Fruit fly (Drosophila melanogaster) whole organism, adult: Measurements from ENCODE around the gene RpL17.

Experiments
- CG1620 ChIP-seq: fragments of 200-800 bp; sonication (Bioruptor generic); optimal IDR thresholded peaks from 2 replicates; lab custom pipeline; 2016; ENCODE audit warnings: missing biosample characterization, missing genetic modification characterization
- CG5204 ChIP-seq: fragments of 200-800 bp; sonication (Bioruptor generic); optimal IDR thresholded peaks from 2 replicates; lab custom pipeline; 2016; ENCODE audit warnings: missing biosample characterization, missing genetic modification characterization
- Clk ChIP-seq: fragments of 200-800 bp; sonication (Bioruptor generic); optimal IDR thresholded peaks from 2 replicates; lab custom pipeline; 2017; ENCODE audit warnings: missing biosample characterization, missing genetic modification characterization
- Hr96 ChIP-seq: fragments of 200-800 bp; sonication (Bioruptor generic); optimal IDR thresholded peaks from 2 replicates; lab custom pipeline; 2016; ENCODE audit warnings: missing biosample characterization, missing genetic modification characterization
- Mnt ChIP-seq: fragments of 200-800 bp; sonication (Bioruptor generic); optimal IDR thresholded peaks from 2 replicates; lab custom pipeline; 2016; ENCODE audit warnings: missing biosample characterization, mild to moderate bottlenecking, missing genetic modification characterization
- kay ChIP-seq: fragments of 200-800 bp; sonication (Bioruptor generic); peaks from one replicate; lab custom pipeline; 2016; ENCODE audit warnings: missing biosample characterization, missing genetic modification characterization, borderline replicate concordance
- ovo ChIP-seq: fragments of 200-800 bp; sonication (Bioruptor generic); optimal IDR thresholded peaks from 2 replicates; lab custom pipeline; 2016; ENCODE audit warnings: missing biosample characterization, missing genetic modification characterization

dm6 chrX:6703957-6704356 is 40.1 kb downstream of the RpL17 start:
- TF ChIP-seq kay (GFP tag; lab: Kevin White, UChicago) (no peak), CG1620 (no peak), Mnt (GFP tag; lab: Kevin White, UChicago) (no peak), CG5204 (no peak), Hr96 (GFP tag; lab: Kevin White, UChicago) (no peak), Clk (GFP tag; lab: Kevin White, UChicago) (no peak), ovo (no peak)
